Worm (Caenorhabditis elegans): ENCODE measurements around the gene F16H6.9.

DNA sequence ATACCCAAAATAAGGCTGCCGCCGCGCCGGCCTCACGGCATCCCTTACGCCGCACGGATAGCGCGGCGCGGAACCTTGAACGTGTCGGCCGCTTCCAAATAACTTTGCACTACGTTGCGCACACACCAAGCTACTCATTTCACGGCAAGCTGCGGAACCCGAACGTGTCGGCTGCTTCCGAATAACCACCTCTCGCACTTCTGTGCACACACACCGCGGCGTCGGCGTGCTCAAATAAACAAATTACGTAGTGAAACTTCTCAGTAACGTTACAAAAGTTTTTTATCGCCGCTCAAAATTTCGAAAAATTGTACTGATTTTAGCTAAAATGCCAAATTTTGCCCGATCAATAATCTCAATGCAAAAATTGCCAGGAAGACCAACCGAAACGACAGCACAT is 4.0 kb upstream of the F16H6.9 start:
- TF ChIP-seq nhr-25 (tag; optimal IDR thresholded peaks at IDR 0.05; ENCODE audit: borderline replicate concordance, insufficient read depth) (no peak), mep-1 (tag; optimal IDR thresholded peaks at IDR 0.05) (no peak), spr-1 (tag; optimal IDR thresholded peaks at IDR 0.05) (no peak), mdl-1 (tag; optimal IDR thresholded peaks at IDR 0.05) (no peak)
